Worm (Caenorhabditis elegans): ENCODE measurements around the gene best-16.

ce11 chrIV:7228208-7228607, 32.6 kb upstream of the best-16 start, which contains the start of gene D2024.5:
- TF ChIP-seq elt-1 (tag; optimal IDR thresholded peaks at IDR 0.05; ENCODE audit: borderline replicate concordance, insufficient read depth) (no peak), sem-2 (GFP tag; optimal IDR thresholded peaks at IDR 0.05) (no peak), blmp-1 (tag; optimal IDR thresholded peaks at IDR 0.05) (no peak), nhr-76 (tag; optimal IDR thresholded peaks at IDR 0.05) (no peak), ceh-83 (GFP tag; optimal IDR thresholded peaks at IDR 0.05) (no peak), snpc-4 (tag; optimal IDR thresholded peaks at IDR 0.05) (no peak), tbx-8 (GFP tag; optimal IDR thresholded peaks at IDR 0.05) (no peak), lsy-2 (tag; optimal IDR thresholded peaks at IDR 0.05) (no peak), M03D4.4 (tag; optimal IDR thresholded peaks at IDR 0.05) (no peak), elt-3 (tag; optimal IDR thresholded peaks at IDR 0.05) (no peak), nhr-237 (tag; optimal IDR thresholded peaks at IDR 0.05) (no peak), nhr-28 (tag; optimal IDR thresholded peaks at IDR 0.05) (no peak), lin-32 (GFP tag; optimal IDR thresholded peaks at IDR 0.05) (no peak)
